Fruit fly (Drosophila melanogaster) whole organism, embryonic: ENCODE data around the gene moody.

Source experiments
- Adf1 ChIP-seq: fragments of 200-800 bp; sonication (Bioruptor generic); IDR thresholded peaks from 2 replicates; pipeline ENCODE4 v1.3.6; 2022; ENCODE audit warnings: missing biosample characterization, missing genetic modification characterization
- CG1024 ChIP-seq: fragments of 200-800 bp; sonication (Bioruptor generic); IDR thresholded peaks from 2 replicates; pipeline ENCODE4 v1.3.6; 2022; ENCODE audit warnings: missing biosample characterization, missing genetic modification characterization
- CG10654 ChIP-seq: fragments of 200-800 bp; sonication (Bioruptor generic); optimal IDR thresholded peaks from 2 replicates; lab custom pipeline; 2016; ENCODE audit warnings: missing biosample characterization, missing genetic modification characterization
- CG11085 ChIP-seq: fragments of 200-800 bp; sonication (Bioruptor generic); IDR thresholded peaks from 2 replicates; pipeline ENCODE4 v1.3.6; 2022; ENCODE audit warnings: missing biosample characterization, missing genetic modification characterization
- CG11456 ChIP-seq: fragments of 200-800 bp; sonication (Bioruptor generic); IDR thresholded peaks from 3 replicates; pipeline ENCODE4 v1.3.6; 2022; ENCODE audit warnings: missing biosample characterization, missing genetic modification characterization
- CG12942 ChIP-seq: fragments of 200-800 bp; sonication (Bioruptor generic); optimal IDR thresholded peaks from 3 replicates; lab custom pipeline; 2016; ENCODE audit warnings: missing biosample characterization, missing genetic modification characterization
- CG1602 ChIP-seq: fragments of 200-800 bp; sonication (Bioruptor generic); optimal IDR thresholded peaks from 3 replicates; lab custom pipeline; 2016; ENCODE audit warnings: missing biosample characterization, missing genetic modification characterization
- CG16815 ChIP-seq: fragments of 200-800 bp; sonication (Bioruptor generic); optimal IDR thresholded peaks from 3 replicates; lab custom pipeline; 2017; ENCODE audit warnings: missing biosample characterization, mild to moderate bottlenecking, missing genetic modification characterization
- CG17361 ChIP-seq: fragments of 200-800 bp; sonication (Bioruptor generic); IDR thresholded peaks from 3 replicates; pipeline ENCODE4 v1.3.6; 2022; ENCODE audit warnings: missing biosample characterization, missing genetic modification characterization
- CG3407 ChIP-seq: fragments of 200-800 bp; sonication (Bioruptor generic); optimal IDR thresholded peaks from 2 replicates; lab custom pipeline; 2018; ENCODE audit warnings: missing biosample characterization, mild to moderate bottlenecking, missing genetic modification characterization
- CG4854 ChIP-seq: fragments of 200-800 bp; sonication (Bioruptor generic); optimal IDR thresholded peaks from 2 replicates; lab custom pipeline; 2016; ENCODE audit warnings: missing biosample characterization, missing genetic modification characterization, inconsistent platforms
- CG6854 ChIP-seq: fragments of 200-800 bp; sonication (Bioruptor generic); optimal IDR thresholded peaks from 3 replicates; lab custom pipeline; 2017; ENCODE audit warnings: missing biosample characterization, mild to moderate bottlenecking, missing genetic modification characterization
- CG7839 ChIP-seq: fragments of 200-800 bp; sonication (Bioruptor generic); optimal IDR thresholded peaks from 3 replicates; lab custom pipeline; 2018; ENCODE audit warnings: missing biosample characterization, mild to moderate bottlenecking, missing genetic modification characterization, moderate library complexity
- CG7928 ChIP-seq: fragments of 200-800 bp; sonication (Bioruptor generic); optimal IDR thresholded peaks from 2 replicates; lab custom pipeline; 2017; ENCODE audit warnings: missing biosample characterization, mild to moderate bottlenecking, missing genetic modification characterization
- CG8290 ChIP-seq, 3 experiments: fragments of 200-800 bp; sonication (Bioruptor generic); optimal IDR thresholded peaks; 2 replicates each; lab custom pipeline; 2016 to 2019; ENCODE audit warnings: missing biosample characterization in 3 of 3, missing genetic modification characterization in 3 of 3, mild to moderate bottlenecking in 2 of 3, moderate library complexity in 1 of 3
- CG9727 ChIP-seq: fragments of 200-800 bp; sonication (Bioruptor generic); optimal IDR thresholded peaks from 3 replicates; lab custom pipeline; 2017; ENCODE audit warnings: missing biosample characterization, mild to moderate bottlenecking, missing genetic modification characterization
- CG9876 ChIP-seq: fragments of 200-800 bp; sonication (Bioruptor generic); optimal IDR thresholded peaks from 2 replicates; lab custom pipeline; 2016; ENCODE audit warnings: missing biosample characterization, missing genetic modification characterization
- CG9932 ChIP-seq: fragments of 200-800 bp; sonication (Bioruptor generic); IDR thresholded peaks from 2 replicates; pipeline ENCODE4 v1.3.6; 2022; ENCODE audit warnings: missing biosample characterization, missing genetic modification characterization
- D ChIP-seq, 2 experiments: fragments of 200-800 bp in 1 of 2; fragments of >200 bp in 1 of 2; sonication (Bioruptor generic) in 1 of 2; optimal IDR thresholded peaks; 2 replicates in 1 of 2; 3 replicates in 1 of 2; lab custom pipeline; 2017; ENCODE audit warnings: mild to moderate bottlenecking in 1 of 2, missing biosample characterization in 1 of 2, missing genetic modification characterization in 1 of 2, missing genetic modification reagents in 1 of 2
- Hand ChIP-seq: fragments of 200-800 bp; sonication (Bioruptor generic); optimal IDR thresholded peaks from 2 replicates; lab custom pipeline; 2017; ENCODE audit warnings: mild to moderate bottlenecking, missing biosample characterization, missing genetic modification reagents, missing genetic modification characterization
- Hr78 ChIP-seq, 2 experiments: fragments of 200-800 bp in 1 of 2; fragments of >200 bp in 1 of 2; sonication (Bioruptor generic) in 1 of 2; optimal IDR thresholded peaks; 2 replicates each; lab custom pipeline; 2017 to 2019; ENCODE audit warnings: missing biosample characterization in 2 of 2, missing genetic modification characterization in 2 of 2, mild to moderate bottlenecking in 1 of 2, moderate library complexity in 1 of 2
- Hsf ChIP-seq: fragments of 200-800 bp; sonication (Bioruptor generic); optimal IDR thresholded peaks from 3 replicates; lab custom pipeline; 2016; ENCODE audit warnings: missing biosample characterization, missing genetic modification characterization
- Kr ChIP-seq: fragments of 200-800 bp; sonication (Bioruptor generic); optimal IDR thresholded peaks from 2 replicates; lab custom pipeline; 2017; ENCODE audit warnings: missing biosample characterization, mild to moderate bottlenecking, missing genetic modification characterization
- Lpt ChIP-seq: fragments of >200 bp; optimal IDR thresholded peaks from 2 replicates; lab custom pipeline; 2018; ENCODE audit warnings: missing biosample characterization, missing genetic modification characterization
- Mad ChIP-seq: fragments of 200-800 bp; sonication (Bioruptor generic); optimal IDR thresholded peaks from 2 replicates; lab custom pipeline; 2016; ENCODE audit warnings: missing biosample characterization, missing genetic modification characterization
- Med ChIP-seq: fragments of 200-800 bp; sonication (Bioruptor generic); peaks from one replicate; lab custom pipeline; 2016; ENCODE audit warnings: missing biosample characterization, missing genetic modification characterization, mild to moderate bottlenecking, inconsistent platforms, moderate library complexity
- Nf-YB ChIP-seq: fragments of 200-800 bp; sonication (Bioruptor generic); optimal IDR thresholded peaks from 3 replicates; lab custom pipeline; 2019; ENCODE audit warnings: missing biosample characterization, mild to moderate bottlenecking, missing genetic modification characterization, moderate library complexity
- YL-1 ChIP-seq: fragments of 200-800 bp; sonication (Bioruptor generic); optimal IDR thresholded peaks from 3 replicates; lab custom pipeline; 2017; ENCODE audit warnings: missing biosample characterization, mild to moderate bottlenecking, missing genetic modification characterization
- al ChIP-seq: fragments of 200-800 bp; sonication (Bioruptor generic); IDR thresholded peaks from 2 replicates; pipeline ENCODE4 v1.3.6; 2022; ENCODE audit warnings: missing biosample characterization, missing genetic modification characterization
- chinmo ChIP-seq: fragments of 200-800 bp; sonication (Bioruptor generic); IDR thresholded peaks from 4 replicates; pipeline ENCODE4 v1.3.6; 2022; ENCODE audit warnings: missing biosample characterization, missing genetic modification characterization; ENCODE audit not compliant: partially characterized antibody
- emc ChIP-seq: fragments of 200-800 bp; sonication (Bioruptor generic); optimal IDR thresholded peaks from 2 replicates; lab custom pipeline; 2016; ENCODE audit warnings: missing biosample characterization, missing genetic modification characterization
- en ChIP-seq: fragments of 200-800 bp; sonication (Bioruptor generic); optimal IDR thresholded peaks from 2 replicates; lab custom pipeline; 2016; ENCODE audit warnings: missing biosample characterization, missing genetic modification characterization
- fu2 ChIP-seq: fragments of 200-800 bp; sonication (Bioruptor generic); optimal IDR thresholded peaks from 2 replicates; lab custom pipeline; 2016; ENCODE audit warnings: missing biosample characterization, missing genetic modification characterization
- gcm2 ChIP-seq: fragments of 200-800 bp; sonication (Bioruptor generic); optimal IDR thresholded peaks from 2 replicates; lab custom pipeline; 2016; ENCODE audit warnings: missing biosample characterization, missing genetic modification characterization
- ind ChIP-seq: fragments of 200-800 bp; sonication (Bioruptor generic); optimal IDR thresholded peaks from 3 replicates; lab custom pipeline; 2016; ENCODE audit warnings: missing biosample characterization, missing genetic modification characterization
- jigr1 ChIP-seq: fragments of 200-800 bp; sonication (Bioruptor generic); IDR thresholded peaks from 3 replicates; pipeline ENCODE4 v1.3.6; 2022; ENCODE audit warnings: missing biosample characterization, missing genetic modification characterization
- ken ChIP-seq: fragments of 200-800 bp; sonication (Bioruptor generic); IDR thresholded peaks from 3 replicates; pipeline ENCODE4 v1.3.6; 2022; ENCODE audit warnings: missing biosample characterization, missing genetic modification characterization
- mld ChIP-seq: fragments of 200-800 bp; sonication (Bioruptor generic); IDR thresholded peaks from 3 replicates; pipeline ENCODE4 v1.3.6; 2022; ENCODE audit warnings: missing biosample characterization, missing genetic modification characterization; ENCODE audit not compliant: partially characterized antibody
- pan ChIP-seq, 4 experiments: fragments of >200 bp in 3 of 4; fragments of 200-800 bp in 1 of 4; sonication (Bioruptor generic) in 1 of 4; optimal IDR thresholded peaks in 3 of 4; IDR thresholded peaks in 1 of 4; 2 replicates each; pipeline versions ENCODE4 v1.3.6 to Lab custom; 2017 to 2022; ENCODE audit warnings: missing biosample characterization in 2 of 4, missing genetic modification characterization in 2 of 4, mixed read lengths in 1 of 4
- pfk ChIP-seq: fragments of 200-800 bp; sonication (Bioruptor generic); optimal IDR thresholded peaks from 2 replicates; lab custom pipeline; 2018; ENCODE audit warnings: missing biosample characterization, mild to moderate bottlenecking, missing genetic modification characterization, moderate library complexity
- run ChIP-seq: fragments of 200-800 bp; sonication (Bioruptor generic); optimal IDR thresholded peaks from 3 replicates; lab custom pipeline; 2018; ENCODE audit warnings: missing biosample characterization, mild to moderate bottlenecking, missing genetic modification characterization
- schlank ChIP-seq: fragments of 200-800 bp; sonication (Bioruptor generic); optimal IDR thresholded peaks from 2 replicates; lab custom pipeline; 2018; ENCODE audit warnings: missing biosample characterization, mild to moderate bottlenecking, missing genetic modification characterization
- sisA ChIP-seq: fragments of 200-800 bp; sonication (Bioruptor generic); IDR thresholded peaks from 2 replicates; pipeline ENCODE4 v1.3.6; 2022; ENCODE audit warnings: missing biosample characterization, missing genetic modification characterization
- sob ChIP-seq: fragments of 200-800 bp; sonication (Bioruptor generic); IDR thresholded peaks from 2 replicates; pipeline ENCODE4 v1.3.6; 2022; ENCODE audit warnings: missing biosample characterization, missing genetic modification characterization
- ssp ChIP-seq: fragments of 200-800 bp; sonication (Bioruptor generic); IDR thresholded peaks from 2 replicates; pipeline ENCODE4 v1.3.6; 2022; ENCODE audit warnings: missing biosample characterization, missing genetic modification characterization
- tgo ChIP-seq: fragments of 200-800 bp; sonication (Bioruptor generic); IDR thresholded peaks from 3 replicates; pipeline ENCODE4 v1.3.6; 2022; ENCODE audit warnings: missing biosample characterization, missing genetic modification characterization
- tll ChIP-seq, 2 experiments: fragments of 200-800 bp in 1 of 2; fragments of >200 bp in 1 of 2; sonication (Bioruptor generic) in 1 of 2; optimal IDR thresholded peaks; 2 replicates each; lab custom pipeline; 2017 to 2019; ENCODE audit warnings: missing biosample characterization in 2 of 2, missing genetic modification characterization in 2 of 2, mild to moderate bottlenecking in 1 of 2, moderate library complexity in 1 of 2
- trem ChIP-seq: fragments of 200-800 bp; optimal IDR thresholded peaks from 3 replicates; lab custom pipeline; 2019; ENCODE audit warnings: missing biosample characterization, mild to moderate bottlenecking, missing genetic modification characterization, moderate library complexity
- zf30C ChIP-seq: fragments of 200-800 bp; sonication (Bioruptor generic); optimal IDR thresholded peaks from 3 replicates; lab custom pipeline; 2018; ENCODE audit warnings: missing biosample characterization, mild to moderate bottlenecking, missing genetic modification characterization

The moody gene

DNA sequence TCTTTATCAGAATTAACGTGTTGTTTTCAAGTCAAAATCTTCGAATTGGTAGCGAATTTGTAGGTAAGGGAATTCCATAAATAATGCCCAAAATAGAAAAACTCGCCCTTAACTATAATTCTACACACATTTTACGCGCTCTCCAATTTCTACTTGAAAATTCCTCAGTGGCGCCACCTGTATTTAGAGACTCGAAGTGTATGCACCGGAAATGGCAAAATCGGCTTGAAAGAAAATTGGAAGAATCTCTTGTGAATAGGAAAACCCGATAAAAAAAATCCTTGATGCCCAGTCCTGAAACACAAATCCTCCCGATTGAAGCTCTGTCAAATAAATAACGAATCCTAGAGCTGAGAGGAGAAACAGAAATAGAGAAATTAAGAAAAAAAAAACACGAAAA is 44.1 kb downstream of the moody start (continued):
- no peak for TF ChIP-seq mld (GFP tag; lab: Robert Waterston, UW)
- peak; percentile 45 for TF ChIP-seq Mad (GFP tag; lab: Kevin White, UChicago)
- TF ChIP-seq ken (GFP tag; lab: Robert Waterston, UW), result peak; percentile 51; the same call in 2 of the 3 replicates
- TF ChIP-seq CG9727 (GFP tag; lab: Kevin White, UChicago), result peak; percentile 63
- TF ChIP-seq CG1024 (GFP tag; lab: Robert Waterston, UW), result 0 out of 2 replicates have a peak, but pooled peaks have one; percentile 26
- TF ChIP-seq zf30C (GFP tag; lab: Kevin White, UChicago), result peak; percentile 38
- 0 out of 4 replicates have a peak, but pooled peaks have one; percentile 23 for TF ChIP-seq chinmo (GFP tag; lab: Robert Waterston, UW)
- TF ChIP-seq al, result 0 out of 2 replicates have a peak, but pooled peaks have one; percentile 15
- peak; percentile 67 for TF ChIP-seq CG7839 (tag; lab: Kevin White, UChicago)
- no peak for TF ChIP-seq CG9932 (GFP tag; lab: Robert Waterston, UW)
- TF ChIP-seq CG6854 (GFP tag; lab: Kevin White, UChicago), result peak; percentile 69
- no peak for TF ChIP-seq run (tag; lab: Kevin White, UChicago)
- peak; percentile 46 for TF ChIP-seq CG9876
- TF ChIP-seq tgo (GFP tag; lab: Robert Waterston, UW), result peak; percentile 54; the same call in 2 of the 3 replicates
- TF ChIP-seq Hand (GFP tag; lab: Kevin White, UChicago), result no peak
- peak; percentile 96 for TF ChIP-seq Med (GFP tag; lab: Kevin White, UChicago)
- no peak for TF ChIP-seq ssp (GFP tag; lab: Robert Waterston, UW)
- TF ChIP-seq CG12942 (GFP tag; lab: Kevin White, UChicago), result peak; percentile 15
- no peak for TF ChIP-seq gcm2
- peak; percentile 42 for TF ChIP-seq CG1602 (GFP tag; lab: Kevin White, UChicago)
- peak; percentile 39 for TF ChIP-seq Nf-YB (GFP tag; lab: Kevin White, UChicago)
- peak; percentile 83 for TF ChIP-seq CG8290 (GFP tag; optimal IDR thresholded peaks at IDR 0.05; lab: Kevin White, UChicago)
- TF ChIP-seq CG8290 (tag; optimal IDR thresholded peaks at IDR 0.05; lab: Kevin White, UChicago), result peak in 1 of 2 experiments; percentile 72
- TF ChIP-seq D (optimal IDR thresholded peaks at IDR 0.05; lab: Kevin White, UChicago), result no peak
- TF ChIP-seq D (GFP tag; optimal IDR thresholded peaks at IDR 0.05; lab: Kevin White, UChicago), result peak; percentile 52
- TF ChIP-seq jigr1 (GFP tag; lab: Robert Waterston, UW), result no peak
- TF ChIP-seq CG11085 (GFP tag; lab: Robert Waterston, UW), result peak; percentile 46; the same call in 1 of the 2 replicates
- TF ChIP-seq schlank, result peak; percentile 61
- peak; percentile 51 for TF ChIP-seq sob
- TF ChIP-seq CG4854 (GFP tag; lab: Kevin White, UChicago), result peak; percentile 39
- TF ChIP-seq fu2 (GFP tag; lab: Kevin White, UChicago), result peak; percentile 20
- peak; percentile 68 for TF ChIP-seq en (GFP tag; lab: Kevin White, UChicago)
- no peak for TF ChIP-seq Lpt (GFP tag; lab: Kevin White, UChicago)
- TF ChIP-seq CG3407 (GFP tag; lab: Kevin White, UChicago), result peak; percentile 22
- TF ChIP-seq emc, result no peak
- TF ChIP-seq trem (tag; lab: Kevin White, UChicago), result peak; percentile 53
- no peak for TF ChIP-seq sisA (GFP tag; lab: Robert Waterston, UW)
- TF ChIP-seq Kr (GFP tag; lab: Kevin White, UChicago), result no peak
- TF ChIP-seq CG11456 (GFP tag; lab: Robert Waterston, UW), result peak; percentile 73; the same call in 2 of the 3 replicates
- peak; percentile 5 for TF ChIP-seq CG7928 (GFP tag; lab: Kevin White, UChicago)
- TF ChIP-seq YL-1, result peak; percentile 57
- TF ChIP-seq tll (GFP tag; optimal IDR thresholded peaks at IDR 0.05; lab: Kevin White, UChicago), result no peak
- TF ChIP-seq pan (optimal IDR thresholded peaks at IDR 0.05; lab: Kevin White, UChicago), result no peak
- peak in 1 of 2 experiments; percentile 79 for TF ChIP-seq pan (GFP tag; optimal IDR thresholded peaks at IDR 0.05 in 1 of 2, IDR thresholded peaks at IDR 0.05 in 1 of 2)
- peak; percentile 11; the same call in 1 of the 2 replicates for TF ChIP-seq Adf1 (GFP tag; lab: Robert Waterston, UW)
- TF ChIP-seq CG16815 (GFP tag; lab: Kevin White, UChicago), result no peak
- TF ChIP-seq Hr78 (GFP tag; optimal IDR thresholded peaks at IDR 0.05; lab: Kevin White, UChicago), result no peak
- TF ChIP-seq CG17361 (GFP tag; lab: Robert Waterston, UW), result peak; percentile 74
- TF ChIP-seq pfk, result peak; percentile 53
- TF ChIP-seq Hsf (GFP tag; lab: Kevin White, UChicago), result peak; percentile 52
- peak; percentile 28 for TF ChIP-seq ind (GFP tag; lab: Kevin White, UChicago)
- peak; percentile 54 for TF ChIP-seq CG10654 (GFP tag; lab: Kevin White, UChicago)
